Fruit fly (Drosophila melanogaster): ENCODE results near the gene CG42613.

The CG42613 gene

DNA sequence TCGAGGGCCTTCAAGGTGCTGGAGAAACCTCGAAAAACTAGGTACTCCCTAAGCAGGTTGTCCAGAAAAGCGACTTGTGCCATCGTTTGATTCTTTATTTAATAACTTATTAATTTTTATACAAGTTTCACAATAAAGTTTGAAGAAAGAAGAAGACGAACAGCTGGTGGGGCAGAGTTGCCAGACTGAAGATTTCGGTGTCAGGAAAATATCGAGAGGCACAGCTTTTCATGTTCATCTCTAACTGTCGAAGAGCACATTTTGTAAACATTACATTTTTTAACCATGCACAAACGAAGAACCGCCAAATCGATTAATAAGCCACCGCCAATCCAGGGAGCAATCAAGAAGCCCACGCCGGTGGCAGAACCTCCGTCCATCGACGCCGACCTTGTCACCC lies 94.9 kb downstream of the CG42613 start, which contains the start of the genes CG6005 and CG14286:
TSS of gene CG6005 (minus strand) at position 169 of the 400 bp plus-strand sequence.
TSS of gene CG14286 (plus strand) at position 231 of the 400 bp plus-strand sequence.
- TF ChIP-seq spab (GFP tag; optimal IDR thresholded peaks at IDR 0.05) (no peak), CG6808 (GFP tag; optimal IDR thresholded peaks at IDR 0.05) (no peak), CG34406 (GFP tag; optimal IDR thresholded peaks at IDR 0.05) (no peak), Hr38 (GFP tag; optimal IDR thresholded peaks at IDR 0.05) (no peak), CG3919 (GFP tag; optimal IDR thresholded peaks at IDR 0.05) (no peak), Eip93F (GFP tag; optimal IDR thresholded peaks at IDR 0.05) (no peak), CG11762 (GFP tag; optimal IDR thresholded peaks at IDR 0.05; ENCODE audit: insufficient read depth) (no peak), eg (GFP tag; IDR thresholded peaks at IDR 0.05) (peak; percentile 39; the same call in 1 of the 3 replicates), lz (GFP tag; optimal IDR thresholded peaks at IDR 0.05) (peak; percentile 42), Ets21C (GFP tag; optimal IDR thresholded peaks at IDR 0.05) (no peak), CG10669 (GFP tag; optimal IDR thresholded peaks at IDR 0.05) (no peak), svp (GFP tag) (no peak), Eip78C (GFP tag) (peak; percentile 65), CG6163 (GFP tag; IDR thresholded peaks at IDR 0.05) (no peak; the same call in 2 of the 3 replicates), CG31627 (GFP tag; optimal IDR thresholded peaks at IDR 0.05) (peak; percentile 63), CG8119 (GFP tag; IDR thresholded peaks at IDR 0.05) (no peak), CG10631 (GFP tag; optimal IDR thresholded peaks at IDR 0.05) (no peak), CG8319 (GFP tag; optimal IDR thresholded peaks at IDR 0.05) (no peak), Smox (GFP tag; optimal IDR thresholded peaks at IDR 0.05) (no peak), CG6792 (GFP tag; optimal IDR thresholded peaks at IDR 0.05) (peak; percentile 14), Met (GFP tag; optimal IDR thresholded peaks at IDR 0.05) (no peak), achi (GFP tag; optimal IDR thresholded peaks at IDR 0.05) (peak; percentile 72), CG6276 (GFP tag; optimal IDR thresholded peaks at IDR 0.05) (no peak), Gug (GFP tag; IDR thresholded peaks at IDR 0.05) (no peak), fkh (GFP tag; optimal IDR thresholded peaks at IDR 0.05) (peak; percentile 66), acj6 (GFP tag; optimal IDR thresholded peaks at IDR 0.05) (no peak), Blimp-1 (GFP tag; optimal IDR thresholded peaks at IDR 0.05) (no peak), Lpt (GFP tag; optimal IDR thresholded peaks at IDR 0.05) (no peak), vri (GFP tag; optimal IDR thresholded peaks at IDR 0.05) (peak; percentile 13), pdm3 (GFP tag; optimal IDR thresholded peaks at IDR 0.05) (peak; percentile 59), CG16779 (tag; optimal IDR thresholded peaks at IDR 0.05) (no peak), Ets96B (tag; optimal IDR thresholded peaks at IDR 0.05) (no peak), CG32006 (GFP tag; optimal IDR thresholded peaks at IDR 0.05) (no peak), fd59A (GFP tag; optimal IDR thresholded peaks at IDR 0.05) (no peak), fd85E (GFP tag; optimal IDR thresholded peaks at IDR 0.05) (no peak), CG8632 (GFP tag; optimal IDR thresholded peaks at IDR 0.05) (no peak), Hr39 (GFP tag; optimal IDR thresholded peaks at IDR 0.05) (peak; percentile 62), esn (GFP tag; optimal IDR thresholded peaks at IDR 0.05) (peak; percentile 66), cyc (GFP tag; optimal IDR thresholded peaks at IDR 0.05) (peak; percentile 4), Sox14 (GFP tag; optimal IDR thresholded peaks at IDR 0.05) (peak; percentile 68), salr (GFP tag; optimal IDR thresholded peaks at IDR 0.05) (no peak), CG11294 (GFP tag; IDR thresholded peaks at IDR 0.05) (peak; percentile 9; the same call in 1 of the 2 replicates), CG6854 (GFP tag; optimal IDR thresholded peaks at IDR 0.05) (no peak), CG1621 (tag; optimal IDR thresholded peaks at IDR 0.05) (no peak), Sox102F (GFP tag; optimal IDR thresholded peaks at IDR 0.05) (no peak), OdsH (GFP tag; optimal IDR thresholded peaks at IDR 0.05) (no peak), Eip75B (GFP tag; optimal IDR thresholded peaks at IDR 0.05) (no peak), Sox15 (GFP tag; optimal IDR thresholded peaks at IDR 0.05) (peak; percentile 5), dac (GFP tag; optimal IDR thresholded peaks at IDR 0.05) (no peak), dsx (GFP tag; optimal IDR thresholded peaks at IDR 0.05; ENCODE audit: poor library complexity, severe bottlenecking) (no peak), CG15336 (GFP tag; IDR thresholded peaks at IDR 0.05) (no peak), CG9139 (GFP tag; optimal IDR thresholded peaks at IDR 0.05) (no peak), CG11902 (GFP tag; optimal IDR thresholded peaks at IDR 0.05) (no peak)
